Fruit fly (Drosophila melanogaster): ENCODE data around the gene CG32085.

The CG32085 gene

dm6 chr3L:11609153-11609809 lies 70.9 kb downstream of the CG32085 start, which contains the start of gene Duba (continued):
- TF ChIP-seq Tbp (GFP tag; optimal IDR thresholded peaks at IDR 0.05) (no peak), CG9437 (GFP tag; optimal IDR thresholded peaks at IDR 0.05) (no peak), eve (GFP tag; optimal IDR thresholded peaks at IDR 0.05) (no peak), CG13624 (GFP tag; optimal IDR thresholded peaks at IDR 0.05) (no peak), pan (optimal IDR thresholded peaks at IDR 0.05) (no peak), pan (GFP tag; optimal IDR thresholded peaks at IDR 0.05 in 1 of 2, IDR thresholded peaks at IDR 0.05 in 1 of 2) (no peak), YL-1 (GFP tag; optimal IDR thresholded peaks at IDR 0.05) (peak; percentile 8), fru (optimal IDR thresholded peaks at IDR 0.05) (no peak), CG18764 (GFP tag; optimal IDR thresholded peaks at IDR 0.05) (no peak), Chrac-16 (GFP tag; optimal IDR thresholded peaks at IDR 0.05) (no peak), CG8765 (GFP tag; IDR thresholded peaks at IDR 0.05) (no peak), CG16779 (GFP tag; IDR thresholded peaks at IDR 0.05) (no peak), CG15073 (GFP tag; optimal IDR thresholded peaks at IDR 0.05) (no peak), CG18619 (GFP tag; optimal IDR thresholded peaks at IDR 0.05) (no peak), CG9932 (GFP tag; IDR thresholded peaks at IDR 0.05) (no peak), CG42726 (GFP tag; IDR thresholded peaks at IDR 0.05; ENCODE audit: partially characterized antibody) (no peak), gce (GFP tag; IDR thresholded peaks at IDR 0.05) (no peak), CG4404 (GFP tag; IDR thresholded peaks at IDR 0.05) (no peak), CG17612 (GFP tag; IDR thresholded peaks at IDR 0.05) (no peak), Sox102F (GFP tag; optimal IDR thresholded peaks at IDR 0.05) (no peak), Hr78 (GFP tag; optimal IDR thresholded peaks at IDR 0.05) (no peak), slbo (GFP tag; IDR thresholded peaks at IDR 0.05) (peak; percentile 42; the same call in 1 of the 2 replicates), lov (optimal IDR thresholded peaks at IDR 0.05) (no peak), lov (GFP tag; IDR thresholded peaks at IDR 0.05) (no peak), luna (GFP tag; optimal IDR thresholded peaks at IDR 0.05) (no peak), Myb (GFP tag; optimal IDR thresholded peaks at IDR 0.05) (peak; percentile 40), CG12744 (GFP tag; optimal IDR thresholded peaks at IDR 0.05) (no peak), grn (GFP tag; optimal IDR thresholded peaks at IDR 0.05) (no peak), CG17186 (GFP tag; optimal IDR thresholded peaks at IDR 0.05) (no peak), Mad (GFP tag; optimal IDR thresholded peaks at IDR 0.05) (no peak), CG10462 (GFP tag; optimal IDR thresholded peaks at IDR 0.05) (no peak), insv (GFP tag; optimal IDR thresholded peaks at IDR 0.05) (no peak), pum (GFP tag; optimal IDR thresholded peaks at IDR 0.05) (no peak), schlank (tag; optimal IDR thresholded peaks at IDR 0.05) (no peak), jumu (GFP tag; optimal IDR thresholded peaks at IDR 0.05) (no peak), Camta (GFP tag; optimal IDR thresholded peaks at IDR 0.05) (no peak), CG4424 (GFP tag; optimal IDR thresholded peaks at IDR 0.05) (no peak), Mes4 (GFP tag; optimal IDR thresholded peaks at IDR 0.05) (no peak), kah (GFP tag; optimal IDR thresholded peaks at IDR 0.05) (no peak), CG7271 (tag; optimal IDR thresholded peaks at IDR 0.05) (no peak), zen2 (GFP tag; IDR thresholded peaks at IDR 0.05; ENCODE audit: partially characterized antibody) (no peak), Sox100B (GFP tag; optimal IDR thresholded peaks at IDR 0.05) (no peak), Dip3 (GFP tag; optimal IDR thresholded peaks at IDR 0.05) (no peak), CG8089 (GFP tag; optimal IDR thresholded peaks at IDR 0.05) (no peak), CG14667 (GFP tag; IDR thresholded peaks at IDR 0.05) (no peak), Six4 (GFP tag; optimal IDR thresholded peaks at IDR 0.05) (no peak), CG17361 (GFP tag; IDR thresholded peaks at IDR 0.05) (no peak; the same call in 2 of the 3 replicates), sr (GFP tag; IDR thresholded peaks at IDR 0.05) (no peak), CG9876 (GFP tag; optimal IDR thresholded peaks at IDR 0.05) (no peak), Poxn (GFP tag; IDR thresholded peaks at IDR 0.05) (no peak), CG1603 (tag; optimal IDR thresholded peaks at IDR 0.05) (no peak), Rx (GFP tag; IDR thresholded peaks at IDR 0.05) (no peak), tio (GFP tag; optimal IDR thresholded peaks at IDR 0.05) (no peak)

All from whole organism, embryonic.